Fruit fly (Drosophila melanogaster) whole organism: Measurements from ENCODE around the gene Prosalpha6.

Experiments used
- CG8478 ChIP-seq: fragments of >200 bp; optimal IDR thresholded peaks from 2 replicates; lab custom pipeline; 2018; ENCODE audit warnings: inconsistent platforms
- Dll ChIP-seq: fragments of >200 bp; optimal IDR thresholded peaks from 2 replicates; lab custom pipeline; 2017
- EcR ChIP-seq, 2 experiments: fragments of >200 bp; optimal IDR thresholded peaks; 2 replicates each; lab custom pipeline; 2017; ENCODE audit warnings: missing biosample characterization in 2 of 2, missing genetic modification characterization in 2 of 2, missing genetic modification reagents in 2 of 2
- pan ChIP-seq: fragments of >200 bp; optimal IDR thresholded peaks from 2 replicates; lab custom pipeline; 2017
- psq ChIP-seq: fragments of >200 bp; optimal IDR thresholded peaks from 2 replicates; lab custom pipeline; 2017
- usp ChIP-seq: fragments of >200 bp; optimal IDR thresholded peaks from 2 replicates; lab custom pipeline; 2017; ENCODE audit warnings: missing biosample characterization, missing genetic modification characterization, mixed read lengths

- TF ChIP-seq CG8478 (lab: Kevin White, UChicago) (no peak), psq (lab: Kevin White, UChicago) (no peak), usp (no peak), EcR (GFP tag; optimal IDR thresholded peaks at IDR 0.05; lab: Kevin White, UChicago) (no peak), pan (lab: Kevin White, UChicago) (no peak), Dll (lab: Kevin White, UChicago) (no peak)
Measured at dm6 chr2L:10200847-10201246, 20.3 kb upstream of the Prosalpha6 start, which contains the start of the genes Ripalpha and RpL7.
